Fruit fly (Drosophila melanogaster): Measurements from ENCODE around the gene CG43049.

Gene CG43049

dm6 chr3L:18914100-18914683 is 10.7 kb upstream of the CG43049 start, which contains the start of gene COX6AL2:
Gene COX6AL2, minus strand, starts transcription at chr3L:18914150.
- TF ChIP-seq CTCF (optimal IDR thresholded peaks at IDR 0.05) (peak; percentile 38 to 70), CG8478 (optimal IDR thresholded peaks at IDR 0.05) (no peak)

DNA sequence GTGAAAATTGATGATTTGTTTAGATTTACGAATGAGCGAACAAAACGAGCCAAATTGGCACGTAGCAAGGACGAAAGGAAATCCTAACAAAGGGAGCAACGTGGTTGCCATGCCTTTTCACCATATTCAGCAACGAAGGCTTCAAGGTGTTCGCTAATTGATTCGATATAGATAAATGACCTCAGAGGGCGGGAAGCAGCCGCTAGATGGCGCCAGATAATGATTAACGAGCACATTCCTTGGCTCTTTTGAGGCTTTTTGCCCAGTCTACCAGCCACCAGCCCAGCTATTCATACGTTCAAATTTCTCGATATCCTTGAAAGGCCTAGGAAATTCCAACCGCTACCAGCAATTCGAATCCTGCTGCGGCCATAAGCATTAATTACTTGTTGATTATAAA is 8.4 kb upstream of the CG43049 start:
- TF ChIP-seq CTCF (optimal IDR thresholded peaks at IDR 0.05) = peak; percentile 71 to 77
- TF ChIP-seq CG8478 (optimal IDR thresholded peaks at IDR 0.05) = no peak

- no peak for TF ChIP-seq CG8478 (optimal IDR thresholded peaks at IDR 0.05)
- TF ChIP-seq CTCF (optimal IDR thresholded peaks at IDR 0.05) = no peak
Measured at dm6 chr3L:18917281-18917680, 7.6 kb upstream of the CG43049 start, which contains the start of gene CG6839. Gene CG6839, plus strand, starts transcription at chr3L:18917581.

- TF ChIP-seq CTCF (optimal IDR thresholded peaks at IDR 0.05) = no peak
- no peak for TF ChIP-seq CG8478 (optimal IDR thresholded peaks at IDR 0.05)
Measured at dm6 chr3L:18920219-18920618, 4.7 kb upstream of the CG43049 start, which contains the start of gene CG18223. Gene CG18223, minus strand, starts transcription at chr3L:18920319.

dm6 chr3L:18922086-18922485 is 2.8 kb upstream of the CG43049 start, which contains the start of gene CG3819:
Gene CG3819, minus strand, starts transcription at chr3L:18922108.
- TF ChIP-seq CG8478 (optimal IDR thresholded peaks at IDR 0.05) = no peak
- no peak for TF ChIP-seq CTCF (optimal IDR thresholded peaks at IDR 0.05)

DNA sequence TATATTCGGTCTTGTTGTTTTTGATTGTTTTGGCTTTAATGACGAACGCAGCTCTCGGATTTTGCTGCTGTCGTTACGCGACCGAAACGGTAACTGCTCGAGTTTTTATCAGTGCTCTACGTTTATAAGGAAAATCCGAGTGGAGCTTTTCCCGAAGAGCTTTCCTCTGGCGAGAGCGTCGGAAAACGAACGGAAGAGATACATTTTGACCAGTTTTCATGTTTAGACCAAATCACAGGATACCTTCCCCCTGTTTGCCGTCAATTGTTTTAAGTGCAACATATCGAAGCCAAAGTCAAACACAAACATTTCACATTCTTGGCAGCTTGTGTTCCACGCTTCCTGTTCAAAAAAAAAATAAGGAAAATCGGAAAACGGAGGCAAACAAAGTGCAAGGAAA is 21.0 kb downstream of the CG43049 start, which contains the start of gene CG32204:
TSS of gene CG32204 (minus strand) at position 101 of the 400 bp plus-strand sequence.
- TF ChIP-seq CTCF (optimal IDR thresholded peaks at IDR 0.05) = no peak
- TF ChIP-seq CG8478 (optimal IDR thresholded peaks at IDR 0.05) = no peak

dm6 chr3L:18946956-18947355 is 22.1 kb downstream of the CG43049 start:
- no peak for TF ChIP-seq CG8478 (optimal IDR thresholded peaks at IDR 0.05)
- peak in 1 of 2 experiments; percentile 11 for TF ChIP-seq CTCF (optimal IDR thresholded peaks at IDR 0.05)

DNA sequence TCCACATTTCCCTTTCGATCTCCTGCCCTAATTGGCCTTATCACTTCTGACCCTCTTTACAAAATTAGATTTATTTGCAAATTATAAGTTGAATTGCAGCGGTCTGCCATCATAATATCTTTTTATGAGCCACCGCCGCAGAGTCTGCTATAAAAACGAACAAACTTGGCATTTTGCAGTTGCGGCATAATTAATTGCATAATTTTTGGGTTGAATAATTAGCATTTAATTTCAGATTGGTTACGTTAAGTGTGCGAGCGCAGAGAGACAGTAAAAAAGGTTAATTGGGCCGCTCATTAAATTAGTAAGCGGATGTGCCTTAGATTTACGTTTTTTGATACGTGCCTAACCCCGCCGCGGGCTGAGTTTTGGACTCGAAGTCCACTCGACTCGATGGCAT is 24.2 kb downstream of the CG43049 start:
- no peak for TF ChIP-seq CG8478 (optimal IDR thresholded peaks at IDR 0.05)
- no peak for TF ChIP-seq CTCF (optimal IDR thresholded peaks at IDR 0.05)

DNA sequence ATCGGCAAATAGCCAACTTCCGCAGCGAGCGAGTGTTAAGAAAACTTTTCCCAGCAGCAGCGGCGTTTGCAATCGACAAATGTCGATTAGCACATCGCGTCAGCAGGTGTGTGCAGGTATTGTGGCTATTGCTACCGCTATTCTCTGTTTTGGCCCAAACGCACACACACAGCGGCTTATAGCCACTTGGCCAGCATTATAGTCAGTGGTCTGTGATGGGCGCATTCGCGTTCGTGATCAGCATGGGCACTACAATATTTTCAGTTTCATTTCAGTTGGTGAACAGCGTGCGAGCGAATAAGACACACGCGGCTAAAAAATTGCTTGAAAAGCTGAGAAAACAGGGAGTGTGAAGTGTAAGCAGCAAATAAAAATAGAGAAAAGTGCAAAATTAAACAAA is 25.5 kb downstream of the CG43049 start, which contains the start of gene CG6836:
TSS of gene CG6836 (plus strand) at position 271 of the 400 bp plus-strand sequence.
- TF ChIP-seq CTCF (optimal IDR thresholded peaks at IDR 0.05) = no peak
- TF ChIP-seq CG8478 (optimal IDR thresholded peaks at IDR 0.05) = no peak

DNA sequence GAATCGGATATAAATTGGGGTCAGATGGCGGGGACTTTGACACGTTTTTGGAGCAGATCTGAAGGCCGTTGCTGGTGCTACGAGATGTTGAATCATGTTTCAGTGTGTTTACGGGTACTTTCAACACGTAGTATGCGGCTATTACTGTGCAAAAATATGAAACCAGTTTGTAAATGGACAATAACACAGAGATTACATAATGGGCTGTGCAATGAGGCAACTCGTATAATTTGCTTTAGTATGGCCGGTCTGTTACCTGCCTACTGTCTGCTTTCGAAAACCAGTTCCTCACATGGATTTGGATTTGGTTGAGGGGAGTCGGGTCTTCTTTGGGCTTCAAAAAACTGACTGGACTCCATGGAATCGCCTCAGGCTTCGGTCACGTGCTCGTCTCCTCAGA is 27.5 kb downstream of the CG43049 start:
- TF ChIP-seq CTCF (optimal IDR thresholded peaks at IDR 0.05) (no peak), CG8478 (optimal IDR thresholded peaks at IDR 0.05) (no peak)

DNA sequence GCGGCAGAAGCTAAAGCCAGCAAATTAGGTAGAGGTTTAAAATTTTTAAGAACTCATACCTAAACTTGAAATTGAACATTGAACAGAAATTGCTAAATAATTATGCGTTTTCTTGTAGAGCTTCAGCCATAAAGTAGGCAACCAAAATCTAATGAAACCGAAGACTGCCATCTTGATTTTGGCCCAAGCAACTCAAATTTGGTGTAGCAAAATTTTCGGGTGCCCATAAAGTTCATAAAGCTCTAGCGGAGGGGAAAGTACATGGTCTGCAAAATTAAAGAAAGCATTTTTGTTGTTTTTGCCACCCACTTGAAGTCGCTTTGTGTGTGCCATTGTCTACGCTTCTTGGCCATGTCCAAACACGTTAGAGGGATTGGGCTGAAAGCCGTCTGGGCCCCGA is 32.1 kb downstream of the CG43049 start:
- TF ChIP-seq CTCF (optimal IDR thresholded peaks at IDR 0.05) (no peak), CG8478 (optimal IDR thresholded peaks at IDR 0.05) (no peak)

- TF ChIP-seq CG8478 (optimal IDR thresholded peaks at IDR 0.05) (no peak), CTCF (optimal IDR thresholded peaks at IDR 0.05) (peak; percentile 87)
Measured at dm6 chr3L:18968193-18968969, 43.5 kb downstream of the CG43049 start.
